Fruit fly (Drosophila melanogaster): ENCODE data around the gene Nin.

dm6 chr2L:5295245-5295572, 16.9 kb upstream of the Nin start:
- TF ChIP-seq usp (GFP tag; optimal IDR thresholded peaks at IDR 0.05): no peak
- TF ChIP-seq EcR (GFP tag; optimal IDR thresholded peaks at IDR 0.05): no peak
- TF ChIP-seq pan (optimal IDR thresholded peaks at IDR 0.05): no peak
- no peak for TF ChIP-seq psq (optimal IDR thresholded peaks at IDR 0.05)
